Worm (Caenorhabditis elegans): ENCODE results near the gene C09G9.8.

The C09G9.8 gene

ce11 chrIV:8921166-8921565, 39.9 kb downstream of the C09G9.8 start (continued):
- TF ChIP-seq fos-1 (tag; optimal IDR thresholded peaks at IDR 0.05) (peak; percentile 9), mef-2 (tag; optimal IDR thresholded peaks at IDR 0.05) (no peak), unc-62 (GFP tag; optimal IDR thresholded peaks at IDR 0.05) (no peak), isw-1 (GFP tag; IDR thresholded peaks at IDR 0.05) (no peak), mab-9 (GFP tag; IDR thresholded peaks at IDR 0.05) (no peak), vab-15 (tag; optimal IDR thresholded peaks at IDR 0.05) (no peak), dpl-1 (GFP tag; optimal IDR thresholded peaks at IDR 0.05) (no peak), unc-98 (GFP tag; IDR thresholded peaks at IDR 0.05) (no peak), nhr-11 (tag; optimal IDR thresholded peaks at IDR 0.05) (no peak), zip-4 (GFP tag; optimal IDR thresholded peaks at IDR 0.05) (no peak), sup-37 (GFP tag; optimal IDR thresholded peaks at IDR 0.05) (no peak), lin-15B (tag; optimal IDR thresholded peaks at IDR 0.05) (no peak), elt-2 (tag; optimal IDR thresholded peaks at IDR 0.05) (no peak), ztf-4 (tag; optimal IDR thresholded peaks at IDR 0.05) (no peak), fkh-8 (tag; optimal IDR thresholded peaks at IDR 0.05) (peak; percentile 42), dsc-1 (tag; optimal IDR thresholded peaks at IDR 0.05) (peak; percentile 99), efl-1 (optimal IDR thresholded peaks at IDR 0.05) (no peak), efl-1 (GFP tag; optimal IDR thresholded peaks at IDR 0.05 in 1 of 2) (no peak), hlh-4 (tag; optimal IDR thresholded peaks at IDR 0.05) (no peak), ets-5 (GFP tag; IDR thresholded peaks at IDR 0.05) (no peak), snu-23 (GFP tag; optimal IDR thresholded peaks at IDR 0.05) (no peak), nhr-85 (tag) (peak; percentile 61), ceh-90 (tag; optimal IDR thresholded peaks at IDR 0.05) (no peak), ceh-82 (tag; optimal IDR thresholded peaks at IDR 0.05) (no peak), hpl-2 (GFP tag; optimal IDR thresholded peaks at IDR 0.05) (no peak), nhr-71 (tag; optimal IDR thresholded peaks at IDR 0.05) (peak; percentile 17), elt-3 (tag; optimal IDR thresholded peaks at IDR 0.05) (no peak), efl-3 (GFP tag; optimal IDR thresholded peaks at IDR 0.05) (no peak), unc-30 (tag; optimal IDR thresholded peaks at IDR 0.05) (no peak), nhr-47 (tag; optimal IDR thresholded peaks at IDR 0.05) (no peak), lir-3 (tag; optimal IDR thresholded peaks at IDR 0.05; ENCODE audit: poor library complexity) (no peak), unc-86 (tag; optimal IDR thresholded peaks at IDR 0.05) (no peak), lin-14 (GFP tag; optimal IDR thresholded peaks at IDR 0.05) (peak; percentile 23), nhr-20 (tag; optimal IDR thresholded peaks at IDR 0.05) (no peak), C16A3.4 (tag; optimal IDR thresholded peaks at IDR 0.05) (no peak), irx-1 (tag; optimal IDR thresholded peaks at IDR 0.05) (no peak), aha-1 (tag; optimal IDR thresholded peaks at IDR 0.05) (no peak), aly-2 (tag; optimal IDR thresholded peaks at IDR 0.05) (no peak), ztf-11 (tag; optimal IDR thresholded peaks at IDR 0.05) (no peak), lsy-2 (tag; optimal IDR thresholded peaks at IDR 0.05) (peak in 1 of 2 experiments; percentile 17), lin-39 (tag; optimal IDR thresholded peaks at IDR 0.05) (no peak), fkh-10 (GFP tag; optimal IDR thresholded peaks at IDR 0.05) (no peak)

- TF ChIP-seq efl-1 (optimal IDR thresholded peaks at IDR 0.05) (peak; percentile 16 to 31), efl-1 (GFP tag; optimal IDR thresholded peaks at IDR 0.05 in 1 of 2) (no peak), ceh-63 (GFP tag; optimal IDR thresholded peaks at IDR 0.05) (no peak), snu-23 (GFP tag; optimal IDR thresholded peaks at IDR 0.05) (peak; percentile 70), aha-1 (tag; optimal IDR thresholded peaks at IDR 0.05) (no peak), nhr-20 (tag; optimal IDR thresholded peaks at IDR 0.05) (peak; percentile 61), ceh-82 (tag; optimal IDR thresholded peaks at IDR 0.05) (peak in 1 of 3 experiments; percentile 5), nhr-76 (tag; optimal IDR thresholded peaks at IDR 0.05) (no peak), nhr-12 (tag; optimal IDR thresholded peaks at IDR 0.05) (no peak), swsn-7 (tag; optimal IDR thresholded peaks at IDR 0.05) (peak; percentile 12), lin-14 (GFP tag; optimal IDR thresholded peaks at IDR 0.05) (peak; percentile 80), mdl-1 (tag; optimal IDR thresholded peaks at IDR 0.05) (peak in 1 of 2 experiments; percentile 7), unc-62 (GFP tag; optimal IDR thresholded peaks at IDR 0.05) (no peak), rnt-1 (tag; optimal IDR thresholded peaks at IDR 0.05) (peak; percentile 18), blmp-1 (tag; optimal IDR thresholded peaks at IDR 0.05) (peak; percentile 83), dpl-1 (GFP tag; optimal IDR thresholded peaks at IDR 0.05) (peak in 1 of 3 experiments; percentile 17), elt-3 (tag; optimal IDR thresholded peaks at IDR 0.05) (peak in 1 of 6 experiments; percentile 30), nhr-90 (tag; optimal IDR thresholded peaks at IDR 0.05; ENCODE audit: poor library complexity) (peak; percentile 51), lsy-2 (tag; optimal IDR thresholded peaks at IDR 0.05) (peak in 1 of 2 experiments; percentile 43), lin-35 (GFP tag; optimal IDR thresholded peaks at IDR 0.05) (peak; percentile 36 to 66), nhr-71 (tag; optimal IDR thresholded peaks at IDR 0.05) (peak; percentile 4)
Observed at ce11 chrIV:8921956-8922355, 40.7 kb downstream of the C09G9.8 start, which contains the start of gene D1046.16. Gene D1046.16 (plus strand): TSS chrIV:8922150.

All from whole organism, L1 larva.